Worm (Caenorhabditis elegans): Measurements from ENCODE around the gene R52.5.
A peak's percentile ranks its signal among the peaks of the same experiment; 100 is the strongest.

Gene R52.5

DNA sequence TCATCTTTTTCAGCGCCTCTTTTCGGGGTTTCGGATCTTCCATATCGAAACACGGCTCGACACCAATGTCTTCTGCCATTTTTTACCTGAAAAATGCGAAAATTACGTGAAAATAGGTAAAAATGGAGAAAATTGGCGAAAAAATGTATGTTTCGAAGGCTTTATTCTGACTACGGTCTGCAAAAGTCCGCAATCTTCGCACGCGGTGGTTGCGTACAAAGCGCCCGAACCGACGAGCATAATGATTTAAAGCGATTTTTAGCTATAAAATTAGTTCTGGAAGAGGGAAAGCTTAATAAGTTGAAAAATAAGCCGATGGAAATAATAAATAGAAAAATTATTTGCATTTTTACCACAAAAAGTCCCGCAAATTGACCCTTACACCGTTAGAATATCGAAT, 50.9 kb downstream of the R52.5 start, which contains the start of gene F07E5.5 (continued):
- TF ChIP-seq nhr-21 (tag; optimal IDR thresholded peaks at IDR 0.05): peak; percentile 15
- TF ChIP-seq lin-39 (tag; optimal IDR thresholded peaks at IDR 0.05): no peak
- no peak for TF ChIP-seq nhr-11 (tag; optimal IDR thresholded peaks at IDR 0.05)
- TF ChIP-seq ama-1 (optimal IDR thresholded peaks at IDR 0.05): no peak
- TF ChIP-seq nhr-6 (tag; optimal IDR thresholded peaks at IDR 0.05): no peak
- no peak for TF ChIP-seq sma-9 (GFP tag; optimal IDR thresholded peaks at IDR 0.05)
- no peak for TF ChIP-seq sma-9 (tag; optimal IDR thresholded peaks at IDR 0.05)
- TF ChIP-seq dmd-4 (tag; optimal IDR thresholded peaks at IDR 0.05): no peak
- no peak for TF ChIP-seq unc-62 (GFP tag; optimal IDR thresholded peaks at IDR 0.05)
- no peak for TF ChIP-seq fos-1 (tag; optimal IDR thresholded peaks at IDR 0.05)
- TF ChIP-seq ztf-11 (tag; optimal IDR thresholded peaks at IDR 0.05): no peak
- no peak for TF ChIP-seq mab-5 (tag; optimal IDR thresholded peaks at IDR 0.05)
- TF ChIP-seq aly-2 (tag; optimal IDR thresholded peaks at IDR 0.05): no peak
- TF ChIP-seq zag-1 (tag; optimal IDR thresholded peaks at IDR 0.05): no peak
- peak; percentile 54 for TF ChIP-seq F13H6.1 (tag; optimal IDR thresholded peaks at IDR 0.05)
- TF ChIP-seq C34F6.9 (tag; optimal IDR thresholded peaks at IDR 0.05): no peak
- TF ChIP-seq nhr-25 (tag; optimal IDR thresholded peaks at IDR 0.05): no peak
- TF ChIP-seq lin-13 (GFP tag; optimal IDR thresholded peaks at IDR 0.05): peak; percentile 73
- no peak for TF ChIP-seq nhr-77 (tag; optimal IDR thresholded peaks at IDR 0.05)
- TF ChIP-seq nhr-23 (tag; optimal IDR thresholded peaks at IDR 0.05): no peak
- TF ChIP-seq egl-27 (tag; optimal IDR thresholded peaks at IDR 0.05): no peak
- TF ChIP-seq Y55F3AM.14 (GFP tag; optimal IDR thresholded peaks at IDR 0.05): no peak

All from whole organism, L2 larva.